Worm (Caenorhabditis elegans): ENCODE data around the gene srbc-39.

DNA sequence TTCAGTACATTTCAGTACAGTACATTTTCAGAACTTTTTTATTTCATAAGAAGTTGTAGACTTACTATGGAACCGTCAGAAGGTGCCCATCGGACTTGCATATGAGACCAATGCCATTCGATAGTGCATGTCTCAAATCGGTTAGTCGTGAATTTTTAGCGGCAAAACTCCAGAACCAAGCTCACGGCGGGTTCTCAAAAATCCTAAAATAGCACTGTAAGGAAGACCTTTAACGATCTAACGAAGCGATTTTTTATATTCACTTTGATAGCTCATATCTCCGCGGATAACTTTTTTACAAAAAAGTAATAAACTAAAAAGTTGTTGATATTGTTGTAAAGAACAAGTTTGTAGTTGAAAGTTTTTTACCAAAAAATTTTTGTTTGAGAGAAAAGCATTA, 34.7 kb upstream of the srbc-39 start, which contains the start of gene sru-25:
- no peak for TF ChIP-seq aly-2 (tag; optimal IDR thresholded peaks at IDR 0.05)
- no peak for TF ChIP-seq unc-62 (GFP tag; optimal IDR thresholded peaks at IDR 0.05)
- TF ChIP-seq fos-1 (tag; optimal IDR thresholded peaks at IDR 0.05) = no peak
- TF ChIP-seq nhr-12 (tag; optimal IDR thresholded peaks at IDR 0.05) = no peak
- TF ChIP-seq ztf-11 (tag; optimal IDR thresholded peaks at IDR 0.05) = no peak
- TF ChIP-seq zag-1 (tag; optimal IDR thresholded peaks at IDR 0.05) = no peak
- no peak for TF ChIP-seq Y55F3AM.14 (GFP tag; optimal IDR thresholded peaks at IDR 0.05)
- no peak for TF ChIP-seq ZK546.5 (tag; optimal IDR thresholded peaks at IDR 0.05)
- no peak for TF ChIP-seq elt-3 (tag; optimal IDR thresholded peaks at IDR 0.05)
- TF ChIP-seq nhr-237 (tag; optimal IDR thresholded peaks at IDR 0.05) = no peak
- TF ChIP-seq C34F6.9 (tag; optimal IDR thresholded peaks at IDR 0.05) = no peak
- TF ChIP-seq R02D3.7 (tag; optimal IDR thresholded peaks at IDR 0.05) = no peak
- TF ChIP-seq F13H6.1 (tag; optimal IDR thresholded peaks at IDR 0.05) = no peak
